Fruit fly (Drosophila melanogaster): ENCODE results near the gene kdn.
"Not testable (repeated sequence)": the region's sequence is repeated elsewhere in the genome, so short reads cannot be mapped to it uniquely, and the experiment has no call there.

kdn gene

DNA sequence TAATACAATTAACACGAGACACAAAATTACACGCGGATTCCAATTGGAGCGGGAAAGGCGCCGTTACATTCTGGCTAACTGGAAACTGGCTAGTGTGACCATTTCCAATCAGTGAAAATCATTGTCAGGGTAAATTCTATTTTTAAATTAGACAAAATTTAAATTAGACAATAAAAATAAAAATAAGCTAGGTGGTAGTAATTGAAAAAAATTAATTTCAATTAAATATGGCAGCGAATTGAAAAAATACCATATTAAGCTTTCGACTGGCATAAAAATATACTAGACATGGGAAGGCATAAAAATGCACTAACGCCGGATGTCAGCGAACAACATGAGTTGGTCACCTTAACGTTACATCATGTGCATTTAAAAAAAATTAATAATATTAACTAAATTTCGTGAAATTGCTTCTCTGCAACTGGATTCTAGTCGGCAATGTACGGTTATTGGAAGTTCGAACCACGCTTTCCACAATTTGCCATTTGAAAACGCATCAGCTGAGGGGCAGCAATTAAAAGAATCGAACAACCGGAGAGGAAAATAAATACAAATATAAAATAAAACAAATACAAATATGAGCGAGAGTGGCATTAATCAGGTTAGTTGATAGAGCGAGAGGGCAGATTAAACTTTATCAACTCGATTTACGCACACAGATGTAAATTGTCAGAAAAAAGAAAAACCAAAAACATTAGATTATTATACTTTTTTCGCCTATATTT is 15.4 kb downstream of the kdn start, which contains the start of the genes swa and Marf:
TSS of gene swa (minus strand) at position 77 of the 725 bp plus-strand sequence.
TSS of gene Marf (plus strand) at position 318 of the 725 bp plus-strand sequence.
- TF ChIP-seq psq (optimal IDR thresholded peaks at IDR 0.05), result no peak

DNA sequence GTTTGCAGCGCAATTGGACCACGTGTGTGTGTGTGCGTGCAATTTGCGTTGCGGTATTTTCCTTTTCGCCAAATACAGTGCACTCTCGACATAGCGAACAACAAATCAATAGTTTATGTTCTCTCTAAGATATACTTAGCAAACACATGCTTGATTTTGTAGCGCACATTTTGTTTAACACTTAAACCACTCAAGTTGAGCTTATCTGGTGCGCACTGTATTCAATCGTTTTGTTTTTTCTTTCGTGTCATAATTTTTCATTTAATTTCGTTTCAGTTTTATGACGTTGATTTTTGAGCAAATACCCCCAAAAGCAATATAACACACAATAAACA is 15.9 kb downstream of the kdn start:
- TF ChIP-seq pan (optimal IDR thresholded peaks at IDR 0.05), result no peak
- no peak for TF ChIP-seq psq (optimal IDR thresholded peaks at IDR 0.05)
- no peak for TF ChIP-seq EcR (GFP tag; optimal IDR thresholded peaks at IDR 0.05)
- no peak for TF ChIP-seq usp (GFP tag; optimal IDR thresholded peaks at IDR 0.05)
- TF ChIP-seq Dll (optimal IDR thresholded peaks at IDR 0.05), result no peak
- no peak for TF ChIP-seq CG8478 (optimal IDR thresholded peaks at IDR 0.05)

DNA sequence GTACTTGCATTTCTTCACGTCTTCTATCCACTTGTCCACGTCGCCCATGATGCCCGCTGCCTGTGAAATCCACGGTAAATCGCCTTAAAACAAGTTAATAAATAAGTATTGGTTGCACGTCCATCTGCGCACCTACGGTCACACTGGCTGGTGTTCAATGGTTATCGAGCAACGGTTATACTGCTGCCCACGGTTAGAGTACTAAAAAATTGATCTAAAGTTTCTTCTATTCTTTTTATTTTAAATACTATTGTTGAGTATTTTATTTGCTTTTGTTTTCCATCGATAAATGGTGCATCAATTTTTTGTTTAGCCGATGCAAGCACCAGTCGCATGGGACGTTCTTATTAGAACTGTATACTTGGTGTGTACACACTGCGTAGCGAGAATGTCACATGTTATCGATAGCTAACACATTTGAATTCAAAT is 22.4 kb downstream of the kdn start, which contains the start of gene PpV:
TSS of gene PpV (minus strand) at position 147 of the 429 bp plus-strand sequence.
- TF ChIP-seq usp (GFP tag; optimal IDR thresholded peaks at IDR 0.05), result no peak
- TF ChIP-seq Dll (optimal IDR thresholded peaks at IDR 0.05), result no peak
- no peak for TF ChIP-seq pan (optimal IDR thresholded peaks at IDR 0.05)
- TF ChIP-seq psq (optimal IDR thresholded peaks at IDR 0.05), result no peak
- TF ChIP-seq CG8478 (optimal IDR thresholded peaks at IDR 0.05), result no peak
- TF ChIP-seq EcR (GFP tag; optimal IDR thresholded peaks at IDR 0.05), result no peak

DNA sequence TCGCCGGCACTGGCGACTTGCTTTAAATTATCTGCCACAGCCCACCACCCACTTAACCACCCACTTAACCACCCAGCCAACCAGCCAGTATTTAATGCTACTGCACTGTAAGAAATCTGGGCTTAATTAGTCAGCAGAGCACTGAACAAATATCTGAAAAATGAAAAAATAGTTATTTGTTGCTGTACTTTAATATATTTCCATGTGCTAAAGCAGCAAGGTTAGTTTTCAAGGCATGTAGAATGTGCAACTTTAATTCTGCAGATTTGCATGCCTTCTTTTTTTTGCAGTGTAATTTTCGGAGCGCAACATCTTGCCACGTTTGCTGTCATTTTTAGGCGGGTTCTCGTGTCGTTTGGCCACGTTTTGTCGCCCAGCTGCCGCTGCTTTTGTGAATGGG is 25.2 kb downstream of the kdn start:
- TF ChIP-seq psq (optimal IDR thresholded peaks at IDR 0.05) (no peak), CG8478 (optimal IDR thresholded peaks at IDR 0.05) (no peak), usp (GFP tag; optimal IDR thresholded peaks at IDR 0.05) (no peak), EcR (GFP tag; optimal IDR thresholded peaks at IDR 0.05) (no peak), pan (optimal IDR thresholded peaks at IDR 0.05) (no peak), Dll (optimal IDR thresholded peaks at IDR 0.05) (no peak)

DNA sequence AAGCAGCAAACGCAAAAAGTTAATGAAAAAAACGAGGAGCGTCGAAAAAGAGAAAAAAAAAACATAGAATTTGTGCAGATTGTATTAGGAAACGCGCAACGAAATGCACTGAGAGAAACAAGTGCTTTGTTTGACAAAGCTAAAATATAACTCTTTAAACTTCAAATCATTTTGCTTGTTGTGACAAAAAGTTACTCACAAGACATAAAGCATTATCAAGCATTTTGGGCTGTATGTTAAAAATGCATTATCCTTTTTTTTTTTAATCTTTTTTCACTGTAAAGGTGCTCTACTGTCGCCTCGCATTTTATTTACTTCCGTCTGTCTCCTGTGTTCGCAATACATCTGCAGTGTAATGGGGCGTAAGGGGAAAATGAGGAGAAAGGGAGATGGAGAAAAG is 26.3 kb downstream of the kdn start:
- no peak for TF ChIP-seq EcR (GFP tag; optimal IDR thresholded peaks at IDR 0.05)

DNA sequence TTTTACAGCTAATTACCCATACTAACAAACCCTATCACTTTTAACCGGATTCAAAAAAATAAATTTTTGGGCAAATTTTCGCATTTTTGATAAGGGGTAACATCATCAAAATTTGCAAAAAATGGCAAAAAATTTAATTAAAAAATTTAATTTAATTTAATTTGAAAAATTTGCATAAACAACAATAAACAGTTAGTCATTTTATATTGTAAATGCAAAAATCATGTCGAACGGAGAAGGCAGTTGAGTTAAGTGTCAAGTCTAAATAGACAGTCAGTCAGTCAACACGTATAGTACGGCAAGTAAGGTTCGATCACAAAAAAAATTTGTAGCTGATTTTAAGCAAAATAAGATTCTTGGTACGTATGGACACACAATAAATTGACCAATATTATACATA is 33.5 kb downstream of the kdn start, which contains the start of gene CG33664:
TSS of gene CG33664 (plus strand) at position 301 of the 400 bp plus-strand sequence.
- TF ChIP-seq usp (GFP tag; optimal IDR thresholded peaks at IDR 0.05); pan (optimal IDR thresholded peaks at IDR 0.05); Dll (optimal IDR thresholded peaks at IDR 0.05): not testable (repeated sequence)

DNA sequence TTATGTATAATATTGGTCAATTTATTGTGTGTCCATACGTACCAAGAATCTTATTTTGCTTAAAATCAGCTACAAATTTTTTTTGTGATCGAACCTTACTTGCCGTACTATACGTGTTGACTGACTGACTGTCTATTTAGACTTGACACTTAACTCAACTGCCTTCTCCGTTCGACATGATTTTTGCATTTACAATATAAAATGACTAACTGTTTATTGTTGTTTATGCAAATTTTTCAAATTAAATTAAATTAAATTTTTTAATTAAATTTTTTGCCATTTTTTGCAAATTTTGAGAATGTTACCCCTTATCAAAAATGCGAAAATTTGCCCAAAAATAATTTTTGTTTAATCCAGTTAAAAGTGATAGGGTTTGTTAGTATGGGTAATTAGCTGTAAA is 49.6 kb downstream of the kdn start, which contains the start of gene CG33669:
TSS of gene CG33669 (minus strand) at position 101 of the 400 bp plus-strand sequence.
- TF ChIP-seq psq (optimal IDR thresholded peaks at IDR 0.05); EcR (GFP tag; optimal IDR thresholded peaks at IDR 0.05); pan (optimal IDR thresholded peaks at IDR 0.05): not testable (repeated sequence)
